Worm (Caenorhabditis elegans): ENCODE measurements around the gene acer-1.

The acer-1 gene

ce11 chrII:6927034-6927433, 36.8 kb upstream of the acer-1 start:
- TF ChIP-seq T22C8.4 (GFP tag; IDR thresholded peaks at IDR 0.05) (no peak), med-1 (GFP tag; optimal IDR thresholded peaks at IDR 0.05; ENCODE audit: insufficient read depth) (no peak), ztf-29 (GFP tag; IDR thresholded peaks at IDR 0.05) (no peak), klf-2 (GFP tag; conservative IDR thresholded peaks at IDR 0.05) (no peak), ref-1 (GFP tag; conservative IDR thresholded peaks at IDR 0.05) (no peak), tab-1 (GFP tag; IDR thresholded peaks at IDR 0.05) (no peak), cog-1 (tag; optimal IDR thresholded peaks at IDR 0.05) (no peak), ztf-23 (GFP tag; IDR thresholded peaks at IDR 0.05) (no peak), flt-1 (GFP tag; IDR thresholded peaks at IDR 0.05) (no peak)

- TF ChIP-seq ztf-29 (GFP tag; IDR thresholded peaks at IDR 0.05) (no peak), med-1 (GFP tag; optimal IDR thresholded peaks at IDR 0.05; ENCODE audit: insufficient read depth) (no peak), klf-2 (GFP tag; conservative IDR thresholded peaks at IDR 0.05) (no peak), ztf-23 (GFP tag; IDR thresholded peaks at IDR 0.05) (no peak), flt-1 (GFP tag; IDR thresholded peaks at IDR 0.05) (no peak), cog-1 (tag; optimal IDR thresholded peaks at IDR 0.05) (no peak), ref-1 (GFP tag; conservative IDR thresholded peaks at IDR 0.05) (no peak), tab-1 (GFP tag; IDR thresholded peaks at IDR 0.05) (no peak), T22C8.4 (GFP tag; IDR thresholded peaks at IDR 0.05) (no peak)
Observed at ce11 chrII:6926488-6926887, 36.3 kb upstream of the acer-1 start.

ce11 chrII:6926054-6926453, 35.9 kb upstream of the acer-1 start:
- TF ChIP-seq tab-1 (GFP tag; IDR thresholded peaks at IDR 0.05): no peak
- 0 out of 2 replicates have a peak, but pooled peaks have one; percentile 51 for TF ChIP-seq flt-1 (GFP tag; IDR thresholded peaks at IDR 0.05)
- TF ChIP-seq cog-1 (tag; optimal IDR thresholded peaks at IDR 0.05): peak; percentile 29

ce11 chrII:6923792-6924191, 33.6 kb upstream of the acer-1 start:
- TF ChIP-seq tab-1 (GFP tag; IDR thresholded peaks at IDR 0.05) (no peak), cog-1 (tag; optimal IDR thresholded peaks at IDR 0.05) (no peak), med-1 (GFP tag; optimal IDR thresholded peaks at IDR 0.05; ENCODE audit: insufficient read depth) (no peak), flt-1 (GFP tag; IDR thresholded peaks at IDR 0.05) (no peak), T22C8.4 (GFP tag; IDR thresholded peaks at IDR 0.05) (no peak), ztf-23 (GFP tag; IDR thresholded peaks at IDR 0.05) (no peak), klf-2 (GFP tag; conservative IDR thresholded peaks at IDR 0.05) (no peak), ztf-29 (GFP tag; IDR thresholded peaks at IDR 0.05) (no peak), ref-1 (GFP tag; conservative IDR thresholded peaks at IDR 0.05) (no peak)

ce11 chrII:6919363-6919851, 29.2 kb upstream of the acer-1 start, which contains the start of gene B0252.1:
Gene B0252.1 (plus strand): TSS chrII:6919680.
- TF ChIP-seq klf-2 (GFP tag; conservative IDR thresholded peaks at IDR 0.05) (no peak), cog-1 (tag; optimal IDR thresholded peaks at IDR 0.05) (no peak), med-1 (GFP tag; optimal IDR thresholded peaks at IDR 0.05; ENCODE audit: insufficient read depth) (no peak)

- TF ChIP-seq klf-2 (GFP tag; conservative IDR thresholded peaks at IDR 0.05) (no peak), med-1 (GFP tag; optimal IDR thresholded peaks at IDR 0.05; ENCODE audit: insufficient read depth) (no peak), ztf-29 (GFP tag; IDR thresholded peaks at IDR 0.05) (no peak), flt-1 (GFP tag; IDR thresholded peaks at IDR 0.05) (no peak), ztf-23 (GFP tag; IDR thresholded peaks at IDR 0.05) (no peak), ref-1 (GFP tag; conservative IDR thresholded peaks at IDR 0.05) (no peak), tab-1 (GFP tag; IDR thresholded peaks at IDR 0.05) (no peak), cog-1 (tag; optimal IDR thresholded peaks at IDR 0.05) (no peak), T22C8.4 (GFP tag; IDR thresholded peaks at IDR 0.05) (no peak)
Observed at ce11 chrII:6918862-6919261, 28.7 kb upstream of the acer-1 start, which contains the start of gene B0252.5. Gene B0252.5 (minus strand): TSS chrII:6918878.

ce11 chrII:6917710-6918109, 27.5 kb upstream of the acer-1 start, which contains the start of gene B0252.11:
Gene B0252.11 (minus strand): TSS chrII:6917810.
- TF ChIP-seq ref-1 (GFP tag; conservative IDR thresholded peaks at IDR 0.05) (no peak), med-1 (GFP tag; optimal IDR thresholded peaks at IDR 0.05; ENCODE audit: insufficient read depth) (no peak), T22C8.4 (GFP tag; IDR thresholded peaks at IDR 0.05) (no peak), tab-1 (GFP tag; IDR thresholded peaks at IDR 0.05) (no peak), ztf-29 (GFP tag; IDR thresholded peaks at IDR 0.05) (no peak), flt-1 (GFP tag; IDR thresholded peaks at IDR 0.05) (no peak), ztf-23 (GFP tag; IDR thresholded peaks at IDR 0.05) (no peak), cog-1 (tag; optimal IDR thresholded peaks at IDR 0.05) (no peak), klf-2 (GFP tag; conservative IDR thresholded peaks at IDR 0.05) (no peak)

ce11 chrII:6915875-6916274, 25.7 kb upstream of the acer-1 start, which contains the start of gene B0252.8:
Gene B0252.8 (plus strand): TSS chrII:6916166.
- TF ChIP-seq ztf-29 (GFP tag; IDR thresholded peaks at IDR 0.05) (no peak), cog-1 (tag; optimal IDR thresholded peaks at IDR 0.05) (no peak), med-1 (GFP tag; optimal IDR thresholded peaks at IDR 0.05; ENCODE audit: insufficient read depth) (no peak), klf-2 (GFP tag; conservative IDR thresholded peaks at IDR 0.05) (no peak), ref-1 (GFP tag; conservative IDR thresholded peaks at IDR 0.05) (no peak), flt-1 (GFP tag; IDR thresholded peaks at IDR 0.05) (no peak)

- TF ChIP-seq ztf-29 (GFP tag; IDR thresholded peaks at IDR 0.05): no peak
- TF ChIP-seq ref-1 (GFP tag; conservative IDR thresholded peaks at IDR 0.05): 0 out of 2 replicates have a peak, but pooled peaks have one; percentile 42
- no peak for TF ChIP-seq tab-1 (GFP tag; IDR thresholded peaks at IDR 0.05)
- TF ChIP-seq klf-2 (GFP tag; conservative IDR thresholded peaks at IDR 0.05): peak; percentile 82
- peak; percentile 92 for TF ChIP-seq flt-1 (GFP tag; IDR thresholded peaks at IDR 0.05)
- peak; percentile 52 for TF ChIP-seq cog-1 (tag; optimal IDR thresholded peaks at IDR 0.05)
- TF ChIP-seq T22C8.4 (GFP tag; IDR thresholded peaks at IDR 0.05): no peak
- peak; percentile 90 for TF ChIP-seq ztf-23 (GFP tag; IDR thresholded peaks at IDR 0.05)
Observed at ce11 chrII:6913309-6913708, 23.1 kb upstream of the acer-1 start, which contains the start of gene cyn-10. Gene cyn-10 (minus strand): TSS chrII:6913365.

- no peak for TF ChIP-seq med-1 (GFP tag; optimal IDR thresholded peaks at IDR 0.05; ENCODE audit: insufficient read depth)
- TF ChIP-seq T22C8.4 (GFP tag; IDR thresholded peaks at IDR 0.05): no peak
- no peak for TF ChIP-seq ztf-23 (GFP tag; IDR thresholded peaks at IDR 0.05)
- TF ChIP-seq tab-1 (GFP tag; IDR thresholded peaks at IDR 0.05): no peak
- no peak for TF ChIP-seq cog-1 (tag; optimal IDR thresholded peaks at IDR 0.05)
- no peak for TF ChIP-seq klf-2 (GFP tag; conservative IDR thresholded peaks at IDR 0.05)
- TF ChIP-seq ref-1 (GFP tag; conservative IDR thresholded peaks at IDR 0.05): no peak
- no peak for TF ChIP-seq flt-1 (GFP tag; IDR thresholded peaks at IDR 0.05)
- TF ChIP-seq ztf-29 (GFP tag; IDR thresholded peaks at IDR 0.05): no peak
Observed at ce11 chrII:6909568-6910122, 19.4 kb upstream of the acer-1 start, which contains the start of gene asm-1. Gene asm-1 (plus strand): TSS chrII:6910072.

Measured in whole organism, midembryonic.